Worm (Caenorhabditis elegans) whole organism, mixed stage, embryonic: Measurements from ENCODE around the gene C52B11.5.

Source experiments
- bed-3 ChIP-seq: fragments of 200-800 bp; sonication (Bioruptor generic); optimal IDR thresholded peaks from 3 replicates; lab custom pipeline; 2018; ENCODE audit warnings: mild to moderate bottlenecking, missing genetic modification characterization, moderate library complexity, missing compliant biosample characterization
- elt-1 ChIP-seq: sonication (generic microtip); optimal IDR thresholded peaks from 2 replicates; lab custom pipeline; 2017; ENCODE audit warnings: missing genetic modification characterization, mild to moderate bottlenecking, missing compliant biosample characterization, antibody characterized with exemption, moderate library complexity, borderline replicate concordance; ENCODE audit not compliant: insufficient read depth
- lin-13 ChIP-seq: fragments of 150-350 bp; optimal IDR thresholded peaks from 2 replicates; lab custom pipeline; 2014; ENCODE audit warnings: missing biosample characterization, missing genetic modification characterization
- nhr-2 ChIP-seq: fragments of 150-350 bp; optimal IDR thresholded peaks from 2 replicates; lab custom pipeline; 2014; ENCODE audit warnings: missing biosample characterization, missing genetic modification characterization
- nhr-28 ChIP-seq: fragments of 150-350 bp; optimal IDR thresholded peaks from 2 replicates; lab custom pipeline; 2014; ENCODE audit warnings: missing biosample characterization, missing genetic modification characterization
- pha-4 ChIP-seq: fragments of 150-350 bp; optimal IDR thresholded peaks from 2 replicates; lab custom pipeline; 2018; ENCODE audit warnings: missing biosample characterization, missing genetic modification reagents, missing genetic modification characterization
- snpc-4 ChIP-seq: fragments of 150-350 bp; optimal IDR thresholded peaks from 2 replicates; lab custom pipeline; 2014; ENCODE audit warnings: missing biosample characterization, missing genetic modification characterization
- tbx-8 ChIP-seq: fragments of 200-800 bp; sonication (Bioruptor generic); optimal IDR thresholded peaks from 2 replicates; lab custom pipeline; 2018; ENCODE audit warnings: mild to moderate bottlenecking, missing genetic modification characterization, moderate library complexity, missing compliant biosample characterization
- unc-39 ChIP-seq: fragments of 150-350 bp; optimal IDR thresholded peaks from 2 replicates; lab custom pipeline; 2014; ENCODE audit warnings: missing biosample characterization, missing genetic modification characterization
- zip-8 ChIP-seq: fragments of 150-350 bp; optimal IDR thresholded peaks from 2 replicates; lab custom pipeline; 2014; ENCODE audit warnings: missing biosample characterization, missing genetic modification characterization
- ztf-11 ChIP-seq: fragments of 150-350 bp; optimal IDR thresholded peaks from 2 replicates; lab custom pipeline; 2014; ENCODE audit warnings: missing biosample characterization, missing genetic modification characterization

DNA sequence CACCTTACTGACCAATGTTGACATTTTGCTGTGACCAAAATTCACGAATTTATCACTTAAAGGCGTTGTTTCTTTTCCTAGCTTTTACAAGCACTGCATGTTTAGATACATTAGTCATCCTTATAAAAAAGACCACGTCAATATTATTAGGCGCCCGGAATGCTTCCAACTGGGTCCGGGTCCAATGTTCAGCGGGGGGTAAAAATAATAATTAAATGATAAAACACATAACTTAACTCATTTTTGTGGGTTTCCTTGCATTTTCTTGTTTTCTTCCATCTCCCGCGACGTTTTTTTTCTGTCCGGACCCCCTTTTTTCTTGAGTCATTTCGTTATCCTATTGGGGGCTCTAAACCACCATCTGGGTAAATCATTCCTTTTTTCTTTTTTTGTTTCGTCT is 20.9 kb downstream of the C52B11.5 start:
- TF ChIP-seq tbx-8 (GFP tag; lab: Kevin White, UChicago) (no peak), nhr-28 (no peak), elt-1 (tag; lab: Kevin White, UChicago) (no peak), nhr-2 (no peak), snpc-4 (no peak), unc-39 (tag; lab: Kevin White, UChicago) (no peak), lin-13 (tag; lab: Kevin White, UChicago) (no peak), bed-3 (GFP tag; lab: Kevin White, UChicago) (no peak), pha-4 (tag; lab: Kevin White, UChicago) (no peak), ztf-11 (tag; lab: Kevin White, UChicago) (no peak), zip-8 (tag; lab: Kevin White, UChicago) (no peak)
